Worm (Caenorhabditis elegans): Measurements from ENCODE around the gene E02H1.5.

DNA sequence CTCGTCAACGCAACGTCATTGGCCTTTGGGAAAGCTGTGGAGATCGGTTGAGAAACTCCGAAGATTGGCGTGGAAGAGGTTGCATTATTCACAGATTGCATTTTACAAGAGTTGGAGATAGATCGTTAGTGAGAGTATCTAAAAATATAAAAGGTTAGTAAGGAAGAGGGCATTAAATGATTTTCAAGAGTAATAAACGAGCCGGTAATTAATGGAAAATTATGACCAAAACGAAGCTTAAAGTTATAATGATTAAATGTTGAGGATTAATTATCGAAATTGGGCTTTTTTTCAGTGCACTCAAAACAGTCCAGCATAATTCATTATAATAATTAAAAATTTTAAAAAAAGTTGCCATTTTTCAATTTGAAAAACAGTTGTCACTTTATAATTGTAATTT lies 14.3 kb downstream of the E02H1.5 start, which contains the start of gene pap-2:
- TF ChIP-seq ctbp-1 (GFP tag; IDR thresholded peaks at IDR 0.05) (no peak), lin-39 (tag; optimal IDR thresholded peaks at IDR 0.05) (no peak), hmg-1.1 (GFP tag; IDR thresholded peaks at IDR 0.05) (no peak), skn-1 (tag; optimal IDR thresholded peaks at IDR 0.05) (no peak), mdl-1 (tag; optimal IDR thresholded peaks at IDR 0.05) (no peak), unc-130 (GFP tag; optimal IDR thresholded peaks at IDR 0.05) (no peak), rbr-2 (tag; optimal IDR thresholded peaks at IDR 0.05) (no peak), pha-4 (GFP tag; IDR thresholded peaks at IDR 0.05) (no peak), pha-4 (tag; optimal IDR thresholded peaks at IDR 0.05) (no peak), unc-39 (tag; optimal IDR thresholded peaks at IDR 0.05) (no peak), lsy-2 (tag; optimal IDR thresholded peaks at IDR 0.05) (no peak), ZK546.5 (tag; optimal IDR thresholded peaks at IDR 0.05) (no peak), F49E8.2 (tag; optimal IDR thresholded peaks at IDR 0.05; ENCODE audit: borderline replicate concordance) (no peak)

Data from whole organism, L4 larva.